Worm (Caenorhabditis elegans) whole organism, L4 larva: ENCODE results near the gene dis-3.

Source experiments
- daf-12 ChIP-seq: fragments of 150-350 bp; optimal IDR thresholded peaks from 2 replicates; lab custom pipeline; 2014; ENCODE audit warnings: missing biosample characterization, missing genetic modification reagents, missing genetic modification characterization
- lin-13 ChIP-seq: fragments of 150-350 bp; optimal IDR thresholded peaks from 2 replicates; lab custom pipeline; 2014; ENCODE audit warnings: missing biosample characterization, missing genetic modification reagents, missing genetic modification characterization
- lsy-2 ChIP-seq, 2 experiments: fragments of 150-350 bp in 1 of 2; sonication (generic microtip) in 1 of 2; optimal IDR thresholded peaks; 2 replicates each; lab custom pipeline; 2014 to 2017; ENCODE audit warnings: missing biosample characterization in 2 of 2, missing genetic modification characterization in 2 of 2
- mdl-1 ChIP-seq, 2 experiments: fragments of 150-350 bp in 1 of 2; sonication (generic microtip) in 1 of 2; optimal IDR thresholded peaks; 2 replicates each; lab custom pipeline; 2014 to 2017; ENCODE audit warnings: missing biosample characterization in 2 of 2, missing genetic modification characterization in 2 of 2
- nhr-11 ChIP-seq: fragments of 150-350 bp; optimal IDR thresholded peaks from 2 replicates; lab custom pipeline; 2014; ENCODE audit warnings: missing biosample characterization, missing genetic modification characterization
- nhr-77 ChIP-seq: fragments of 150-350 bp; optimal IDR thresholded peaks from 2 replicates; lab custom pipeline; 2014; ENCODE audit warnings: missing biosample characterization, missing genetic modification characterization
- pqm-1 ChIP-seq: sonication (generic microtip); optimal IDR thresholded peaks from 2 replicates; lab custom pipeline; 2017; ENCODE audit warnings: missing biosample characterization, missing genetic modification characterization
- saeg-2 ChIP-seq: fragments of 200-800 bp; sonication (Bioruptor generic); IDR thresholded peaks from 2 replicates; pipeline ENCODE4 v1.3.6; 2022; ENCODE audit warnings: missing genetic modification reagents, missing genetic modification characterization, missing compliant biosample characterization
- snpc-1.2 ChIP-seq: fragments of 200-800 bp; sonication (Bioruptor generic); IDR thresholded peaks from 2 replicates; pipeline ENCODE4 v1.3.6; 2022; ENCODE audit warnings: missing genetic modification reagents, missing genetic modification characterization, missing compliant biosample characterization
- snpc-4 ChIP-seq: fragments of 150-350 bp; optimal IDR thresholded peaks from 2 replicates; lab custom pipeline; 2014; ENCODE audit warnings: missing biosample characterization, missing genetic modification characterization
- spr-3 ChIP-seq: fragments of 200-800 bp; sonication (Bioruptor generic); optimal IDR thresholded peaks from 2 replicates; lab custom pipeline; 2018; ENCODE audit warnings: mild to moderate bottlenecking, missing genetic modification characterization, missing compliant biosample characterization

ce11 chrIV:10067541-10067940 lies 29.5 kb upstream of the dis-3 start, which contains the start of gene cwn-2:
- TF ChIP-seq pqm-1 (tag; lab: Kevin White, UChicago) (no peak), snpc-4 (tag; lab: Kevin White, UChicago) (no peak), mdl-1 (tag; optimal IDR thresholded peaks at IDR 0.05; lab: Kevin White, UChicago) (no peak), spr-3 (GFP tag; lab: Kevin White, UChicago) (no peak), lin-13 (GFP tag; lab: Kevin White, UChicago) (no peak), daf-12 (tag; lab: Kevin White, UChicago) (no peak), nhr-77 (tag; lab: Kevin White, UChicago) (no peak), nhr-11 (tag; lab: Kevin White, UChicago) (no peak), snpc-1.2 (GFP tag; lab: Robert Waterston, UW) (no peak), lsy-2 (tag; optimal IDR thresholded peaks at IDR 0.05; lab: Kevin White, UChicago) (no peak), saeg-2 (GFP tag; lab: Robert Waterston, UW) (no peak)
